Worm (Caenorhabditis elegans): ENCODE results near the gene dml-1.

DNA sequence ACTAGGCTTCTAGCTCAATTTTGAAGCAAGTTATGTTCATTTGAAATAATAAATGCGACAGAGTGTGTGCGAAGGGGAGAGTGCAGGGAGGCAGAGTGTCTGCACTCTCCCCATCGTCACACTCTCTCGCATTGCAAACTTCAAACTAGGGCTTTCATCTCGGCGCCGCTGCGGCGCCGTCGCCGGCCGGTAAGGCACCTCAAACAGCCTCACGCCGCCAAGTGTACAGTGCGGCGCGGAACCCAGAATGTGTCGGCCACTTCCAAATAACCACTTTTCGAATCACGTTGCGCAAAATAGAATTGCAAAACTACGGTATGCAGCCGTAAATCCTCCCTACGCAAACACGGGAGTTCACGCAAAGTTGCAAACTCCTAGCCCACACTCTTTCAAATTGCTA lies 37.5 kb upstream of the dml-1 start:
- TF ChIP-seq med-1 (GFP tag; optimal IDR thresholded peaks at IDR 0.05; ENCODE audit: insufficient read depth) (no peak), klf-2 (GFP tag; conservative IDR thresholded peaks at IDR 0.05) (no peak), ref-1 (GFP tag; conservative IDR thresholded peaks at IDR 0.05) (no peak)
